Fruit fly (Drosophila melanogaster): Measurements from ENCODE around the gene CG32832.

Gene CG32832

DNA sequence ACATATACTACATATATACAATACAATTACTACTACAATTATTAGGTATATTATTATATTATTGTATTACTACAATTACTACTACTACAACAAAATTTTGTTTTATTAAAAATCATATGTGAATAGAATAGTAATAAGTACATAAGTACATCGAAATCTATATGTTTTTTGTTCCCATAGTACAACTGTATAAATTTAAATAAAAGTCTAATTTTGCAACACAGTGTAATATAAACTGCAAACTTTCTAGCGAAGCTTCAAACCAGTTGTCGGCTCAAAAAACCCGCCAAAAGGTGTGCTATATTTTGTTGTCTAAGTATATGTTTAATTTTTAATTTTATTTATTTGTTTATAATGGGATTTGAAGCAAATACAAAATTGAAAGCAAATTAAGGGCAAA is 19.5 kb downstream of the CG32832 start:
- TF ChIP-seq Myc (optimal IDR thresholded peaks at IDR 0.05) (peak; percentile 39), dl (GFP tag; optimal IDR thresholded peaks at IDR 0.05; ENCODE audit: insufficient read depth in 1 of 2, partially characterized antibody in 2 of 2) (no peak), Jra (GFP tag; optimal IDR thresholded peaks at IDR 0.05) (no peak)

DNA sequence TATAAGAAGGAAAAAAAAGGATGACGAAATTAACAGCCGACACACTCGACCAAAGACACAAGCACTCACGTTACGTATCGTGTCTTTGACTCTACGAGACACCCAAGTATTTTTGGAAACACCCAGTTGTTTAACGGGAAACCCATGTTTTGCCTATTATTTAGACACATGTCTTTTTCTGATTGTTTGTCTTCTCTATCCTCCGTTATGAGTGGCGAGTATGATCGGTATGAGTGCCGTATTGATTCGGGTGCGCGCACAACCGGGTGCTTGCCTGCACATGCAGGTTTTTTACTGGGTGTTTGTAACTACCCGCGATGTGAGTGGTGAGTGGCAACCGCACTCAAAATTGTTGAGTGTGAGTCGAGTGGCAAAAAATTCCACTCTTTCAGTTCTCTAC is 20.0 kb downstream of the CG32832 start:
- TF ChIP-seq dsf (GFP tag; optimal IDR thresholded peaks at IDR 0.05; ENCODE audit: borderline replicate concordance) (no peak), jim (GFP tag; optimal IDR thresholded peaks at IDR 0.05) (no peak), ey (GFP tag; optimal IDR thresholded peaks at IDR 0.05) (no peak), sage (GFP tag; optimal IDR thresholded peaks at IDR 0.05) (no peak), Vsx2 (GFP tag; optimal IDR thresholded peaks at IDR 0.05; ENCODE audit: partially characterized antibody) (no peak), Dfd (GFP tag; optimal IDR thresholded peaks at IDR 0.05) (no peak)

DNA sequence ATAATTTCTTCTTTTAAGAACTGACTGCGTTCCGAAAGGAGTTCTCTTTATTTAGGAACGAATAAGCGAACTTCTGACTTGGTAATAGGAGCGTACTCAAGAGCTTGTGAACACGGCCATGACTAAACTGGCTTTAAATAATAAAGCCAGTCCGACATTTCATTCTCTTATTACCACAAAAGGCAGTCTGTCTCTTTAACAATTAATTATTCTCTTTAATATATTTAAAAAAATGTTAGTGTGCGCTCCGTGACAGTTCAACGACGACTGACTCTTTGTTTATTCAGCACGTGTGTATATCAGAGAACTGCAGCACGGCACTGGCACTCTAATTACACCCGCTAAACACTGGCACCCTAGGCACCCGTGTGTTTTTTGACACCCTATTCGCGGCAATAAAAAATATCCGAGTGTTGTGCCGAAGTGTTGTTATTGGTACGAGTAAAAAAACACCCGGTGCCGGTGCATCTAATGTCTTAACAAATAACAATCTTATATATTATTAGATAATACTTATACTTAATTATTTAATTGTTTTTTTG is 20.6 kb downstream of the CG32832 start, which contains the start of gene CG31809:
Gene CG31809, minus strand, starts transcription at position 249 of the 542 bp plus-strand sequence.
- TF ChIP-seq CrebA (GFP tag; optimal IDR thresholded peaks at IDR 0.05; ENCODE audit: borderline replicate concordance): peak; percentile 14
- no peak for TF ChIP-seq sv (GFP tag; optimal IDR thresholded peaks at IDR 0.05)

DNA sequence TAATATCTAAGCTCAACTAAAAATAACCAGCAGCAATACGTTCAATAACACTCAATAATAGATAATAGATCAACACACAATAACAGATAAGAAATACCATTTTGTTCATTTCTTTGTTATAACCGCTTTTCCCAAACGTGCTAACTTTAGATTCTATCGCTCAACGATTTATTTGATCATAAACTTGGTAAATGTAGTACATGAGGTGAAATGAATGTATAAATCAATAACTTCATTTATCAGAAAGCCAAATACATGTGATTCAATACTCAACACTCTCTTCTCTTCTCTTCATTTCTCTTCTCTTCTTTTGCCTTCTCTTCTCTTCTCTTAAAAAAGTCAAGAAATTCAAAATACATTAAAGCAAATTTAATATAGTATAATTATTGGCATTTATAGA is 21.4 kb downstream of the CG32832 start:
- no peak for TF ChIP-seq Jra (GFP tag; optimal IDR thresholded peaks at IDR 0.05)
- TF ChIP-seq ey (GFP tag; optimal IDR thresholded peaks at IDR 0.05): no peak
- peak; percentile 24 for TF ChIP-seq Dif (GFP tag; optimal IDR thresholded peaks at IDR 0.05; ENCODE audit: partially characterized antibody)
- peak in 1 of 2 experiments; percentile 1 for TF ChIP-seq dl (GFP tag; optimal IDR thresholded peaks at IDR 0.05; ENCODE audit: insufficient read depth in 1 of 2, partially characterized antibody in 2 of 2)
- TF ChIP-seq dmrt93B (GFP tag; optimal IDR thresholded peaks at IDR 0.05): no peak
- no peak for TF ChIP-seq CG32264 (GFP tag; optimal IDR thresholded peaks at IDR 0.05)
- no peak for TF ChIP-seq lola (GFP tag; optimal IDR thresholded peaks at IDR 0.05)

DNA sequence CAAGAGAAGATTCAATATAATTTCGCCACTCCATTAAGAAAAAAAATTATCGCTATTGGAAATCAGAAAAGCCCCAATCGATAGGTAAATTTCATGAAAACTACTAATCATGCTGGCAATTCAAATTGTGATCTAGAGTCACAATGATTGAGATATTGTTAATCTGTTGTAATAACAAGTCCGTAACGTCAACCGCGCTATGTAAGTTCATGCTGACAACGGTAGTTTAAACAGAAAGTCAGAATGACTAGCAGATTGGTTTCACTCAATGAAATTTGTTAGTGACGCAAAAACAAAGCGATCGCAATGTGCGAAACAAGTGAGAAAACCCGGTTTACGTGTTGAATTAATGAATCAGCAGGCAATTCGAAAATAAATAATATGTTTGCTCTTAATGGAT is 22.0 kb downstream of the CG32832 start:
- TF ChIP-seq foxo (GFP tag; optimal IDR thresholded peaks at IDR 0.05) (no peak), pan (optimal IDR thresholded peaks at IDR 0.05) (no peak), sage (GFP tag; optimal IDR thresholded peaks at IDR 0.05) (no peak), HLH106 (tag; optimal IDR thresholded peaks at IDR 0.05) (no peak), h (GFP tag; optimal IDR thresholded peaks at IDR 0.05) (no peak), GATAd (GFP tag; optimal IDR thresholded peaks at IDR 0.05) (no peak), Dif (GFP tag; optimal IDR thresholded peaks at IDR 0.05; ENCODE audit: partially characterized antibody) (no peak), fru (GFP tag; optimal IDR thresholded peaks at IDR 0.05) (no peak), dmrt93B (GFP tag; optimal IDR thresholded peaks at IDR 0.05) (no peak), Sp1 (GFP tag; optimal IDR thresholded peaks at IDR 0.05) (no peak), ey (GFP tag; optimal IDR thresholded peaks at IDR 0.05) (no peak), dl (GFP tag; optimal IDR thresholded peaks at IDR 0.05; ENCODE audit: insufficient read depth in 1 of 2, partially characterized antibody in 2 of 2) (no peak), Abd-B (GFP tag; optimal IDR thresholded peaks at IDR 0.05) (no peak)

DNA sequence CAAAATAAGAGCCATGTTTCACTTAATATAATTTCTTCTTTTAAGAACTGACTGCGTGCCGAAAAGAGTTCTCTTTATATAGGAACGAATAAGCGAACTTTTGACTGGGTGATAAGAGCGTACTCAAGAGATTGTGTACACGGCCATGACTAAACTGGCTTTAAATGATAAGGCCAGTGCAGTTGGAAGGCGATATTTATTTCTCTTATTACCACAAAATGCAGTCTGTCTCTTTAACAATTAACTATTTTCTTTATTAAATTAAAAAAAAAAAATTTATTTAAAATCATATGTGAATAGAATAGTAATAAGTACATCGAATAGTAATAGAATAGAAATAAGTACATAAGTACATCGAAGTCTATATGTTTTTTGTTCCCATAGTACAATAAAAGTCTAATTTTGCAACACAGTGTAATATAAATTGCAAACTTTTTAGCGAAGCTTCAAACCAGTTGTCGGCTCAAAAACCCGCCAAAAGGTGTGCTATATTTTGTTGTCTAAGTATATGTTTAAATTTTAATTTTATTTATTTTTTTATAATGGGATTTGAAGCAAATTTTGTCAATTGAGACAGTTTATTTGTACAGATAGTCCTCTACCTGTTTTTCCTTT is 26.7 kb downstream of the CG32832 start, which contains the start of gene CG31810:
Gene CG31810, minus strand, starts transcription at position 51 of the 615 bp plus-strand sequence.
- TF ChIP-seq dl (GFP tag; optimal IDR thresholded peaks at IDR 0.05; ENCODE audit: insufficient read depth in 1 of 2, partially characterized antibody in 2 of 2): peak in 1 of 2 experiments; percentile 31
- peak; percentile 36 for TF ChIP-seq Myc (optimal IDR thresholded peaks at IDR 0.05)
- TF ChIP-seq HLH106 (tag; optimal IDR thresholded peaks at IDR 0.05): peak; percentile 1
- peak; percentile 28 for TF ChIP-seq Dif (GFP tag; optimal IDR thresholded peaks at IDR 0.05; ENCODE audit: partially characterized antibody)
- no peak for TF ChIP-seq CG9705 (GFP tag; optimal IDR thresholded peaks at IDR 0.05)

DNA sequence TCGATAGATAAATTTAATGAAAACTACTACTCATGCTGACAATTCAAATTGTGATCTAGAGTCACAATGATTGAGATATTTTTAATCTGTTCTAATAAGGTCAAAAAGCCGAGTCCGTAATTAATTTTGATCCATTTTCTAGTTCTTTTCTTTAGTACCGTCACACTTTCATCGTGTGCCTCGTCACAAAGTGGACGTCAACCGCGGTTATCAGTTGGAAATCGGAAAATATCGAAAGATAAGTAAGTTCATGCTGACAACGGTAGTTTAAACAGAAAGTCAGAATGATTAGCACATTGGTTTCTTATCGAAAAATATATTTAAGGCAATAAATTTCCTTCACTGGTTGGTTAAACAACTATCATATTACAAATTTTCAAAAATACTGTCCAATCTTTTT is 28.6 kb downstream of the CG32832 start:
- no peak for TF ChIP-seq CrebA (GFP tag; optimal IDR thresholded peaks at IDR 0.05; ENCODE audit: borderline replicate concordance)
- TF ChIP-seq sv (GFP tag; optimal IDR thresholded peaks at IDR 0.05): no peak
- no peak for TF ChIP-seq CG32264 (GFP tag; optimal IDR thresholded peaks at IDR 0.05)
